Worm (Caenorhabditis elegans) whole organism, late embryonic: ENCODE data around the gene Y39G8B.5.

Source experiments
- F13H6.1 ChIP-seq: sonication (generic microtip); optimal IDR thresholded peaks from 2 replicates; lab custom pipeline; 2016; ENCODE audit warnings: missing genetic modification characterization, missing compliant biosample characterization
- ama-1 ChIP-seq: fragments of 150-350 bp; optimal IDR thresholded peaks from 2 replicates; lab custom pipeline; 2014
- che-1 ChIP-seq: sonication (generic microtip); optimal IDR thresholded peaks from 2 replicates; lab custom pipeline; 2016; ENCODE audit warnings: mild to moderate bottlenecking, missing genetic modification characterization, missing compliant biosample characterization
- dve-1 ChIP-seq: sonication (generic microtip); optimal IDR thresholded peaks from 2 replicates; lab custom pipeline; 2017; ENCODE audit warnings: antibody characterized with exemption, mild to moderate bottlenecking, missing genetic modification characterization, missing compliant biosample characterization
- elt-2 ChIP-seq: sonication (generic microtip); optimal IDR thresholded peaks from 2 replicates; lab custom pipeline; 2016; ENCODE audit warnings: missing genetic modification reagents, missing genetic modification characterization, missing compliant biosample characterization
- nfya-1 ChIP-seq: sonication (generic microtip); optimal IDR thresholded peaks from 2 replicates; lab custom pipeline; 2017; ENCODE audit warnings: missing genetic modification characterization, mild to moderate bottlenecking, missing compliant biosample characterization, antibody characterized with exemption, moderate library complexity
- nhr-11 ChIP-seq: fragments of 150-350 bp; optimal IDR thresholded peaks from 2 replicates; lab custom pipeline; 2014; ENCODE audit warnings: missing biosample characterization, missing genetic modification characterization
- rnt-1 ChIP-seq: sonication (generic microtip); optimal IDR thresholded peaks from 2 replicates; lab custom pipeline; 2016; ENCODE audit warnings: missing genetic modification characterization, missing compliant biosample characterization
- sox-2 ChIP-seq: fragments of 200-800 bp; sonication (Bioruptor generic); IDR thresholded peaks from 2 replicates; pipeline ENCODE4 v1.3.6; 2022; ENCODE audit warnings: missing genetic modification reagents, missing genetic modification characterization, missing compliant biosample characterization
- sox-4 ChIP-seq: sonication (generic microtip); optimal IDR thresholded peaks from 2 replicates; lab custom pipeline; 2017; ENCODE audit warnings: mild to moderate bottlenecking, missing genetic modification characterization, inconsistent platforms, missing compliant biosample characterization
- tbx-7 ChIP-seq: sonication (generic microtip); optimal IDR thresholded peaks from 2 replicates; lab custom pipeline; 2016; ENCODE audit warnings: missing genotype, missing genetic modification characterization, missing compliant biosample characterization

ce11 chrII:13981819-13982218, 9.8 kb downstream of the Y39G8B.5 start:
- TF ChIP-seq ama-1 (lab: Kevin White, UChicago) (no peak), che-1 (tag; lab: Kevin White, UChicago) (no peak), tbx-7 (tag; lab: Kevin White, UChicago) (no peak), rnt-1 (tag; lab: Kevin White, UChicago) (no peak), F13H6.1 (tag; lab: Kevin White, UChicago) (no peak), dve-1 (tag; lab: Kevin White, UChicago) (no peak), sox-2 (GFP tag; lab: Robert Waterston, UW) (no peak), sox-4 (no peak), nfya-1 (tag; lab: Kevin White, UChicago) (no peak), elt-2 (tag; lab: Kevin White, UChicago) (no peak), nhr-11 (tag; lab: Kevin White, UChicago) (no peak)
